Fruit fly (Drosophila melanogaster) whole organism, adult: ENCODE measurements around the gene Prm.

Experiments
- CG11617 ChIP-seq: fragments of 200-800 bp; sonication (Bioruptor generic); optimal IDR thresholded peaks from 2 replicates; lab custom pipeline; 2017; ENCODE audit warnings: mild to moderate bottlenecking, missing biosample characterization, missing genetic modification reagents, missing genetic modification characterization
- CG5204 ChIP-seq: fragments of 200-800 bp; sonication (Bioruptor generic); optimal IDR thresholded peaks from 2 replicates; lab custom pipeline; 2016; ENCODE audit warnings: missing biosample characterization, missing genetic modification characterization
- Hr96 ChIP-seq: fragments of 200-800 bp; sonication (Bioruptor generic); optimal IDR thresholded peaks from 2 replicates; lab custom pipeline; 2016; ENCODE audit warnings: missing biosample characterization, missing genetic modification characterization
- bab1 ChIP-seq: fragments of 200-800 bp; sonication (Bioruptor generic); optimal IDR thresholded peaks from 3 replicates; lab custom pipeline; 2019; ENCODE audit warnings: missing biosample characterization, mild to moderate bottlenecking, missing genetic modification characterization, moderate library complexity
- kay ChIP-seq: fragments of 200-800 bp; sonication (Bioruptor generic); peaks from one replicate; lab custom pipeline; 2016; ENCODE audit warnings: missing biosample characterization, missing genetic modification characterization, borderline replicate concordance
- pad ChIP-seq: fragments of 200-800 bp; sonication (Bioruptor generic); optimal IDR thresholded peaks from 3 replicates; lab custom pipeline; 2017; ENCODE audit warnings: missing biosample characterization, missing genetic modification characterization, mild to moderate bottlenecking, moderate library complexity, missing genetic modification reagents
- toe ChIP-seq: fragments of 200-800 bp; sonication (Bioruptor generic); optimal IDR thresholded peaks from 2 replicates; lab custom pipeline; 2016; ENCODE audit warnings: missing biosample characterization, missing genetic modification characterization

DNA sequence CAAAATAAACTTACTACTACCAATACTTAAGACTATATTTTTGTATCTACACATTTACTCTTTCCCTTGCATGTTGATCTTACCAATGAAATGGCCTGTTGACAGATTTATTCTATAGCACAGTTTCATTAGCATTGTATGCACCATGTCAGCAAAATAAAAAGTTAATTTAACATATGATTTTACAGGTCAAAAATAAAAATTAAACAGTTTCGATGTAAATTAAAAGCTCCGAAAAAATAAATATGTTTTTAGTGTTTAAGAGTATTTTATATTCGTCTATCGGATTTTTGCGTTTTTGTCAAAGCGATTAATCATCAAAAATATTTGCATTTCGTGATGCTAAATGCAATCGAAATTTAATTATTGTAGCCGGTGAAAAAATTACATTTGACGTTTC is 3.2 kb upstream of the Prm start:
- TF ChIP-seq Hr96 = no peak
- TF ChIP-seq kay (GFP tag; lab: Kevin White, UChicago) = no peak
- no peak for TF ChIP-seq CG5204 (GFP tag; lab: Kevin White, UChicago)
- TF ChIP-seq CG11617 (GFP tag; lab: Kevin White, UChicago) = no peak
- TF ChIP-seq pad (GFP tag; lab: Kevin White, UChicago) = no peak
- TF ChIP-seq bab1 (GFP tag; lab: Kevin White, UChicago) = no peak
- no peak for TF ChIP-seq toe
